Fruit fly (Drosophila melanogaster) whole organism, wandering third instar larva: ENCODE results near the gene Slu7.

Experiments used
- Dfd ChIP-seq: fragments of >200 bp; optimal IDR thresholded peaks from 2 replicates; lab custom pipeline; 2017; ENCODE audit warnings: missing biosample characterization, missing genetic modification characterization
- GATAd ChIP-seq: sonication (Bioruptor generic); optimal IDR thresholded peaks from 2 replicates; lab custom pipeline; 2016; ENCODE audit warnings: missing biosample characterization, missing genetic modification characterization
- OdsH ChIP-seq: fragments of 200-800 bp; sonication (Bioruptor generic); optimal IDR thresholded peaks from 2 replicates; lab custom pipeline; 2016; ENCODE audit warnings: missing biosample characterization, mild to moderate bottlenecking, missing genetic modification characterization
- dl ChIP-seq, 2 experiments: fragments of 175-275, 200-275 bp in 1 of 2; fragments of 200-275 bp in 1 of 2; sonication (Bioruptor generic); optimal IDR thresholded peaks; lab custom pipeline; 2018; ENCODE audit warnings: mild to moderate bottlenecking in 2 of 2, missing biosample characterization in 2 of 2, missing genetic modification characterization in 2 of 2, moderate library complexity in 2 of 2; ENCODE audit not compliant: partially characterized antibody in 2 of 2, insufficient read depth in 1 of 2
- fru ChIP-seq: fragments of 200-800 bp; sonication (Bioruptor generic); optimal IDR thresholded peaks from 3 replicates; lab custom pipeline; 2016; ENCODE audit warnings: missing biosample characterization, mild to moderate bottlenecking, missing genetic modification characterization
- h ChIP-seq: fragments of 200-800 bp; sonication (Bioruptor generic); optimal IDR thresholded peaks from 3 replicates; lab custom pipeline; 2016; ENCODE audit warnings: missing biosample characterization, mild to moderate bottlenecking, missing genetic modification characterization
- psq ChIP-seq: fragments of 200-800 bp; sonication (Bioruptor generic); optimal IDR thresholded peaks from 3 replicates; lab custom pipeline; 2017; ENCODE audit warnings: missing biosample characterization, mild to moderate bottlenecking, missing genetic modification characterization, moderate library complexity
- usp ChIP-seq: fragments of >200 bp; optimal IDR thresholded peaks from 2 replicates; lab custom pipeline; 2017; ENCODE audit warnings: missing biosample characterization, missing genetic modification characterization

- no peak for TF ChIP-seq OdsH
- no peak for TF ChIP-seq usp (GFP tag; lab: Kevin White, UChicago)
- no peak for TF ChIP-seq dl (GFP tag; optimal IDR thresholded peaks at IDR 0.05; lab: Kevin White, UChicago; ENCODE audit: insufficient read depth in 1 of 2, partially characterized antibody in 2 of 2)
- no peak for TF ChIP-seq psq
- no peak for TF ChIP-seq GATAd (GFP tag; lab: Kevin White, UChicago)
- no peak for TF ChIP-seq fru (GFP tag; lab: Kevin White, UChicago)
- TF ChIP-seq h (GFP tag; lab: Kevin White, UChicago), result no peak
- no peak for TF ChIP-seq Dfd
Measured at dm6 chr3R:29049055-29049722, 10.3 kb upstream of the Slu7 start, which contains the start of gene CG11837.
